Worm (Caenorhabditis elegans) whole organism, young adult: ENCODE data around the gene T07A9.14.

Experiments used
- F57C9.4 ChIP-seq: sonication (generic microtip); optimal IDR thresholded peaks from 2 replicates; lab custom pipeline; 2017; ENCODE audit warnings: mild to moderate bottlenecking, missing genetic modification characterization, missing compliant biosample characterization
- hsf-1 ChIP-seq: fragments of 200-800 bp; sonication (Bioruptor generic); IDR thresholded peaks from 2 replicates; pipeline ENCODE4 v1.3.6; 2022; ENCODE audit warnings: missing genetic modification reagents, missing genetic modification characterization, missing compliant biosample characterization
- nhr-90 ChIP-seq: sonication (generic microtip); optimal IDR thresholded peaks from 2 replicates; lab custom pipeline; 2016; ENCODE audit warnings: missing genotype, mild to moderate bottlenecking, missing genetic modification characterization, missing compliant biosample characterization
- pha-4 ChIP-seq: fragments of 150-350 bp; sonication (generic microtip); optimal IDR thresholded peaks from 2 replicates; lab custom pipeline; 2014; ENCODE audit warnings: missing biosample characterization, missing genetic modification reagents, missing genetic modification characterization
- tlf-1 ChIP-seq: fragments of 200-800 bp; sonication (Bioruptor generic); optimal IDR thresholded peaks from 2 replicates; lab custom pipeline; 2018; ENCODE audit warnings: mild to moderate bottlenecking, missing genetic modification characterization, missing compliant biosample characterization

DNA sequence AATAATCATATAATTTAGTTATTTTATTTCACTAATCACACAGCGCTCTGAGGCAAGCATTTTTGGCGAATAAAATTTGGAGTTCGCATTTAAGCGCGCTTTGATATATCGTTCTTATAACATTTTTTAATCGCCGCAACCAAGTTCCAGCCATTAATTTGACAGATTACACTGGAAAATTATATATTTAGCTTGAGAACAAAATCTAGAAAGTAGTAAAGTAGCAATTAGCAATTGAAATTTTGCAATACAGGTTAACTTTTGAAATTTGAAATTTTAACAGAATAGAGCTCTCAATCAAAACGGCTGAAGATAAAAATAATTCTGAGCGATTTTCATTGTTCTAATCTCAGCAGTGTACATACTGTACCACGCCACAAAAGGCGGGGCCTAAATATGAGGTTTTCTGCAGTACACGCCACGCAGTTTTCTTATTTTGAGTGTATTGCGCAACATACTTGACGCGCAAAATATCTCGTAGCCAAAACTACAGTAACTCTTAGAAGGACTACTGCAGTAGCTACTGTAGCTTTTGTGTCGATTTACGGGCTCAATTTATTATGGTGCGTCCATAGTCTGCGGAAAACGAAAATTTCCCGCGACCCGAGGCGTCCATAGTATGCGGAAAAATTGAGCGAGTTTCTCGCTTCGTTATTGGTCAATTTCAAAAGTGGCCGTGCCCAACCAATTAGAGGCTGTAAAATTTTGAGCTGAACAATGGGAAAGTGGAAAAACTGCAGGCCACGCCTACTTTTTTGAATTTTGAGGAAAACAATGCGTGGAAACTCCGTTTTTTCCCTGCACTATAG is 40.8 kb downstream of the T07A9.14 start:
- TF ChIP-seq hsf-1 (GFP tag; lab: Robert Waterston, UW) (peak; percentile 66), pha-4 (tag; lab: Kevin White, UChicago) (no peak), tlf-1 (GFP tag; lab: Kevin White, UChicago) (peak; percentile 50), nhr-90 (tag; lab: Kevin White, UChicago) (no peak), F57C9.4 (tag; lab: Kevin White, UChicago) (peak; percentile 16)
